Fruit fly (Drosophila melanogaster): ENCODE measurements around the gene Eig71Ej.

DNA sequence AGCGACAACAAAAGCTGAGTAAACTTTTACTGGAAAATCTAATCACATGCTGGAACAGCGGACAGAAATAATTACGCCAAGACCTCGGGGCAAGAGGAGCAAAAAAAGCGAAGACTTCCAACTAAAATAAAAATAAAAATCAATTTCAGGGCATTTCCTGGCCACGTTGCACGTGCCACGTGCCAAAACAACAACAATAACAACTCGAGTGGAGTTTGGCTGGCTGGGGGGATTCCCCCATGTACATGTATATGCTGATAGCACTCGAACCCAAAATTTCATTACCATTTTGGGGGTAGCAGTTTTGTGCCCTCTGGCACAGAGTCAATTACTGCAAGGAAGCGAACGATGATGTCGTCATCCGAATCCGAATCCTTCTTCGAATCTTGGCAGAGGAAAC, 1.7 kb upstream of the Eig71Ej start:
- TF ChIP-seq cic (GFP tag; optimal IDR thresholded peaks at IDR 0.05) (no peak), CG14711 (tag; optimal IDR thresholded peaks at IDR 0.05) (no peak), kay (GFP tag; ENCODE audit: borderline replicate concordance) (no peak), Hr96 (GFP tag; optimal IDR thresholded peaks at IDR 0.05) (no peak), CG5204 (GFP tag; optimal IDR thresholded peaks at IDR 0.05) (no peak), CG33017 (tag; optimal IDR thresholded peaks at IDR 0.05) (no peak), CG11617 (GFP tag; optimal IDR thresholded peaks at IDR 0.05) (no peak), bab1 (GFP tag; optimal IDR thresholded peaks at IDR 0.05) (no peak), CG7045 (GFP tag; optimal IDR thresholded peaks at IDR 0.05) (no peak), Mnt (GFP tag; optimal IDR thresholded peaks at IDR 0.05) (no peak), ovo (GFP tag; optimal IDR thresholded peaks at IDR 0.05) (no peak), toe (GFP tag; optimal IDR thresholded peaks at IDR 0.05) (no peak), cnc (optimal IDR thresholded peaks at IDR 0.05) (no peak), CG7101 (tag; optimal IDR thresholded peaks at IDR 0.05) (no peak)
